Fruit fly (Drosophila melanogaster) whole organism, embryonic: Measurements from ENCODE around the gene Osbp.

Experiments used
- B-H1 ChIP-seq: fragments of 200-800 bp; sonication (Bioruptor generic); IDR thresholded peaks from 3 replicates; pipeline ENCODE4 v1.3.6; 2022; ENCODE audit warnings: missing biosample characterization, missing genetic modification characterization
- Bdp1 ChIP-seq: fragments of 200-800 bp; sonication (Bioruptor generic); optimal IDR thresholded peaks from 3 replicates; lab custom pipeline; 2016; ENCODE audit warnings: missing biosample characterization, missing genetic modification characterization
- Bteb2 ChIP-seq: fragments of 200-800 bp; sonication (Bioruptor generic); optimal IDR thresholded peaks from 2 replicates; lab custom pipeline; 2016; ENCODE audit warnings: missing biosample characterization, missing genetic modification characterization
- CG11456 ChIP-seq: fragments of 200-800 bp; sonication (Bioruptor generic); IDR thresholded peaks from 3 replicates; pipeline ENCODE4 v1.3.6; 2022; ENCODE audit warnings: missing biosample characterization, missing genetic modification characterization
- CG11695 ChIP-seq: fragments of 200-800 bp; sonication (Bioruptor generic); IDR thresholded peaks from 3 replicates; pipeline ENCODE4 v1.3.6; 2022; ENCODE audit warnings: missing biosample characterization, missing genetic modification characterization
- CG11723 ChIP-seq: fragments of 200-800 bp; sonication (Bioruptor generic); optimal IDR thresholded peaks from 2 replicates; lab custom pipeline; 2017; ENCODE audit warnings: missing biosample characterization, mild to moderate bottlenecking, missing genetic modification characterization
- CG1233 ChIP-seq: fragments of 200-800 bp; sonication (Bioruptor generic); optimal IDR thresholded peaks from 4 replicates; lab custom pipeline; 2018; ENCODE audit warnings: missing biosample characterization, mild to moderate bottlenecking, missing genetic modification characterization
- CG16813 ChIP-seq: fragments of 200-800 bp; sonication (Bioruptor generic); IDR thresholded peaks from 3 replicates; pipeline ENCODE4 v1.3.6; 2022; ENCODE audit warnings: missing biosample characterization, missing genetic modification characterization; ENCODE audit not compliant: partially characterized antibody
- CG4424 ChIP-seq: fragments of 200-800 bp; sonication (Bioruptor generic); optimal IDR thresholded peaks from 3 replicates; lab custom pipeline; 2016; ENCODE audit warnings: missing biosample characterization, missing genetic modification characterization
- CG5953 ChIP-seq: fragments of 200-800 bp; sonication (Bioruptor generic); IDR thresholded peaks from 2 replicates; pipeline ENCODE4 v1.3.6; 2022; ENCODE audit warnings: missing biosample characterization, missing genetic modification characterization
- CG6689 ChIP-seq: fragments of 200-800 bp; sonication (Bioruptor generic); IDR thresholded peaks from 2 replicates; pipeline ENCODE4 v1.3.6; 2022; ENCODE audit warnings: missing biosample characterization, missing genetic modification characterization
- CG6791 ChIP-seq: fragments of 200-800 bp; sonication (Bioruptor generic); IDR thresholded peaks from 3 replicates; pipeline ENCODE4 v1.3.6; 2022; ENCODE audit warnings: missing biosample characterization, missing genetic modification characterization; ENCODE audit not compliant: partially characterized antibody
- CG7271 ChIP-seq: fragments of 200-800 bp; sonication (Bioruptor generic); optimal IDR thresholded peaks from 2 replicates; lab custom pipeline; 2018; ENCODE audit warnings: missing biosample characterization, mild to moderate bottlenecking, missing genetic modification characterization, moderate library complexity
- CG9797 ChIP-seq: fragments of 200-800 bp; sonication (Bioruptor generic); optimal IDR thresholded peaks from 3 replicates; lab custom pipeline; 2018; ENCODE audit warnings: missing biosample characterization, mild to moderate bottlenecking, missing genetic modification characterization
- Drgx ChIP-seq: fragments of 200-800 bp; sonication (Bioruptor generic); IDR thresholded peaks from 2 replicates; pipeline ENCODE4 v1.3.6; 2022; ENCODE audit warnings: missing biosample characterization, missing genetic modification characterization
- Fer3 ChIP-seq: fragments of 200-800 bp; sonication (Bioruptor generic); optimal IDR thresholded peaks from 2 replicates; lab custom pipeline; 2018; ENCODE audit warnings: missing biosample characterization, mild to moderate bottlenecking, missing genetic modification characterization, moderate library complexity
- HLH3B ChIP-seq: fragments of 200-800 bp; sonication (Bioruptor generic); IDR thresholded peaks from 2 replicates; pipeline ENCODE4 v1.3.6; 2022; ENCODE audit warnings: missing biosample characterization, missing genetic modification characterization
- Lim3 ChIP-seq: fragments of 200-800 bp; sonication (Bioruptor generic); IDR thresholded peaks from 2 replicates; pipeline ENCODE4 v1.3.6; 2022; ENCODE audit warnings: missing biosample characterization, missing genetic modification characterization
- NFAT ChIP-seq: fragments of 200-800 bp; sonication (Bioruptor generic); IDR thresholded peaks from 2 replicates; pipeline ENCODE4 v1.3.6; 2022; ENCODE audit warnings: missing biosample characterization, missing genetic modification characterization
- Opbp ChIP-seq: fragments of 200-800 bp; sonication (Bioruptor generic); IDR thresholded peaks from 3 replicates; pipeline ENCODE4 v1.3.6; 2022; ENCODE audit warnings: missing biosample characterization, missing genetic modification characterization; ENCODE audit not compliant: partially characterized antibody
- Pdp1 ChIP-seq, 2 experiments: fragments of 200-800 bp; sonication (Bioruptor generic); optimal IDR thresholded peaks; 3 replicates each; lab custom pipeline; 2016; ENCODE audit warnings: missing biosample characterization in 2 of 2, missing genetic modification characterization in 2 of 2, mild to moderate bottlenecking in 1 of 2, moderate library complexity in 1 of 2
- Ptx1 ChIP-seq: fragments of 200-800 bp; sonication (Bioruptor generic); IDR thresholded peaks from 2 replicates; pipeline ENCODE4 v1.3.6; 2022; ENCODE audit warnings: missing biosample characterization, missing genetic modification characterization
- Scr ChIP-seq: fragments of 200-800 bp; sonication (Bioruptor generic); IDR thresholded peaks from 2 replicates; pipeline ENCODE4 v1.3.6; 2022; ENCODE audit warnings: missing biosample characterization, missing genetic modification characterization; ENCODE audit not compliant: partially characterized antibody
- Stat92E ChIP-seq, 3 experiments: fragments of >200 bp in 2 of 3; fragments of 200-800 bp in 1 of 3; sonication (Bioruptor generic) in 1 of 3; optimal IDR thresholded peaks; 2 replicates each; lab custom pipeline; 2017 to 2019; ENCODE audit warnings: missing biosample characterization in 3 of 3, missing genetic modification characterization in 3 of 3, mild to moderate bottlenecking in 1 of 3, moderate library complexity in 1 of 3
- amos ChIP-seq: fragments of 200-800 bp; sonication (Bioruptor generic); IDR thresholded peaks from 2 replicates; pipeline ENCODE4 v1.3.6; 2022; ENCODE audit warnings: missing biosample characterization, missing genetic modification characterization; ENCODE audit not compliant: partially characterized antibody
- aop ChIP-seq: fragments of 200-800 bp; sonication (Bioruptor generic); IDR thresholded peaks from 2 replicates; pipeline ENCODE4 v1.3.6; 2022; ENCODE audit warnings: missing biosample characterization, missing genetic modification characterization
- bbx ChIP-seq: fragments of 200-800 bp; sonication (Bioruptor generic); IDR thresholded peaks from 2 replicates; pipeline ENCODE4 v1.3.6; 2022; ENCODE audit warnings: missing biosample characterization, missing genetic modification characterization; ENCODE audit not compliant: partially characterized antibody
- chinmo ChIP-seq: fragments of 200-800 bp; sonication (Bioruptor generic); IDR thresholded peaks from 4 replicates; pipeline ENCODE4 v1.3.6; 2022; ENCODE audit warnings: missing biosample characterization, missing genetic modification characterization; ENCODE audit not compliant: partially characterized antibody
- chn ChIP-seq: fragments of 200-800 bp; sonication (Bioruptor generic); optimal IDR thresholded peaks from 2 replicates; lab custom pipeline; 2016; ENCODE audit warnings: missing biosample characterization, missing genetic modification characterization
- corto ChIP-seq: fragments of 200-800 bp; sonication (Bioruptor generic); optimal IDR thresholded peaks from 2 replicates; lab custom pipeline; 2016; ENCODE audit warnings: missing biosample characterization, mild to moderate bottlenecking, missing genetic modification characterization, moderate library complexity
- grn ChIP-seq: fragments of 200-800 bp; sonication (Bioruptor generic); optimal IDR thresholded peaks from 3 replicates; lab custom pipeline; 2017; ENCODE audit warnings: missing biosample characterization, missing genetic modification characterization
- h ChIP-seq: fragments of >200 bp; optimal IDR thresholded peaks from 2 replicates; lab custom pipeline; 2017
- oc ChIP-seq: fragments of 200-800 bp; sonication (Bioruptor generic); optimal IDR thresholded peaks from 2 replicates; lab custom pipeline; 2018; ENCODE audit warnings: missing biosample characterization, mild to moderate bottlenecking, missing genetic modification characterization, moderate library complexity
- prd ChIP-seq, 3 experiments: fragments of >200 bp in 2 of 3; fragments of 200-800 bp in 1 of 3; sonication (Bioruptor generic) in 1 of 3; optimal IDR thresholded peaks in 2 of 3; IDR thresholded peaks in 1 of 3; 2 replicates in 2 of 3; 3 replicates in 1 of 3; pipeline versions ENCODE4 v1.3.6 to Lab custom; 2017 to 2022; ENCODE audit warnings: missing biosample characterization in 1 of 3, missing genetic modification characterization in 1 of 3
- sens ChIP-seq: fragments of 200-800 bp; sonication (Bioruptor generic); peaks from one replicate; lab custom pipeline; 2016; ENCODE audit warnings: missing biosample characterization, missing genetic modification characterization
- sisA ChIP-seq: fragments of 200-800 bp; sonication (Bioruptor generic); IDR thresholded peaks from 2 replicates; pipeline ENCODE4 v1.3.6; 2022; ENCODE audit warnings: missing biosample characterization, missing genetic modification characterization
- slbo ChIP-seq: fragments of 200-800 bp; sonication (Bioruptor generic); IDR thresholded peaks from 2 replicates; pipeline ENCODE4 v1.3.6; 2022; ENCODE audit warnings: missing biosample characterization, missing genetic modification characterization
- slou ChIP-seq: fragments of 200-800 bp; sonication (Bioruptor generic); optimal IDR thresholded peaks from 3 replicates; lab custom pipeline; 2016; ENCODE audit warnings: missing biosample characterization, missing genetic modification characterization
- ttk ChIP-seq: fragments of 200-800 bp; sonication (Bioruptor generic); IDR thresholded peaks from 2 replicates; pipeline ENCODE4 v2.1.2; 2022; ENCODE audit warnings: missing biosample characterization, missing genetic modification characterization
- wek ChIP-seq: fragments of 200-800 bp; sonication (Bioruptor generic); optimal IDR thresholded peaks from 3 replicates; lab custom pipeline; 2018; ENCODE audit warnings: missing biosample characterization, mild to moderate bottlenecking, missing genetic modification characterization, moderate library complexity
- zen2 ChIP-seq: fragments of 200-800 bp; sonication (Bioruptor generic); IDR thresholded peaks from 3 replicates; pipeline ENCODE4 v1.3.6; 2022; ENCODE audit warnings: missing biosample characterization, missing genetic modification characterization; ENCODE audit not compliant: partially characterized antibody

Osbp gene

DNA sequence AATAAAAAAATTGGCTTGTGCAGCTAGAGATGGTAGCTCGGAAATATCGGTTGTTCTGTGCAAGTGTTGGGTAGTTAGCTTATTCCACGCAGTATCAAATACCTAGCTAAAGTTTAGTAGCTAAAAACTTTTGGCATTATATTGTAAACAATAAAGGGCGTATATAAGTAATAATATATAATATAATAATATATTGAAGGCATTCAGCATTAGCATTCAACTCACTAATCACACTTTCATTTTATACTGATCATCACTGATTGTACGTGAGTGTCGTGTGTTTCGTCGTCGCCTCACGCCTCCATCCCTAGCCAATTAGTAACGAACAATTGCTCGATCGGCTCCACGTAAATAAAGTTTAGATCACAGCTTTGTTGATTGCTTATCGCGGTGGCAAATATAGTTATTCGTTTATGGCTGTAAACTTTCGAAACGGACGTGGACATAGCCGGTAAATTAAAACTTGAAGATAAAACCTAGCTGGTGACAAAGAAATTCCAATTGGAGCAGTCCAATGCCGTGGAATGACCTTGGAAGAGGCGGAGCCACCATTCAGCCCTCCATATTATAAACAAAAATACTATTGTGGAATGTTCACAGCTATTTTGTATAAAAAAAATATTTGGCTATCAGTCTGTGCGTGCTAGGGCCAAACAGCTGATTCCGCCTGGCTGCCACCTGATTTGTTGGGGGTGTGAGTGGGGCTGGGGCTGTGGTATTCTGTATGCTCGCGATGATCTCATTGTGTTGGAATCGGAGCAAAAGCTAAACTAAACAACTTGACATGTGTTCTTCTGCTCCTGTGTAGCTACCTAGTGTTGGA is 20.0 kb downstream of the Osbp start, which contains the start of the genes PIG-S, sud1 and CG11168 (continued):
- TF ChIP-seq CG6689 (GFP tag; lab: Robert Waterston, UW) = 0 out of 2 replicates have a peak, but pooled peaks have one; percentile 24
- TF ChIP-seq CG5953 (GFP tag; lab: Robert Waterston, UW) = no peak
- peak; percentile 20; the same call in 1 of the 2 replicates for TF ChIP-seq ttk (GFP tag; lab: Robert Waterston, UW)
- no peak for TF ChIP-seq chn (GFP tag; lab: Kevin White, UChicago)
- TF ChIP-seq h = no peak
- TF ChIP-seq wek = no peak
- TF ChIP-seq oc (tag; lab: Kevin White, UChicago) = no peak
- peak; percentile 53 for TF ChIP-seq CG4424
- TF ChIP-seq HLH3B (GFP tag; lab: Robert Waterston, UW) = peak; percentile 49; the same call in 1 of the 2 replicates
- peak; percentile 72 for TF ChIP-seq CG11456
- no peak for TF ChIP-seq Fer3 (tag; lab: Kevin White, UChicago)
- peak; percentile 68 for TF ChIP-seq bbx
- TF ChIP-seq CG7271 (tag; lab: Kevin White, UChicago) = no peak
- no peak for TF ChIP-seq Bteb2 (GFP tag; lab: Kevin White, UChicago)
- TF ChIP-seq Stat92E (GFP tag; optimal IDR thresholded peaks at IDR 0.05; lab: Kevin White, UChicago) = no peak
- TF ChIP-seq CG9797 (GFP tag; lab: Kevin White, UChicago) = peak; percentile 20
- TF ChIP-seq Pdp1 (GFP tag; optimal IDR thresholded peaks at IDR 0.05; lab: Kevin White, UChicago) = no peak
- peak; percentile 85; the same call in 2 of the 4 replicates for TF ChIP-seq chinmo (GFP tag; lab: Robert Waterston, UW)

DNA sequence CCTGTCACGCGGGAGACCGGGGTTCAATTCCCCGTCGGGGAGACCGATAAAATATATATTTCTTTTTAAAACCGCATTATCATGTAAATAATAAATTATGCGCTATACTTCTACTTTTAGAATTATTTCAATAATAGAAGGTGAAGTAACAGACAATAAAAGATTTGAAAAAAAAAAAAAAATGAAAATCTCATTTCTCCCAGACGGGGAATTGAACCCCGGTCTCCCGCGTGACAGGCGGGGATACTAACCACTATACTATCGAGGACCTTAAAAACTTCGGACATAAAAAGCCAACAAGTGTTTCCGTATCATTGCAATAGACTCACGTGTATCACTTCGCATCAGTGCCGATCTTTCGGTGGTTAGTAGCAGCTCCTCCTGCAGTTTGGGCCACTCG is 23.2 kb downstream of the Osbp start:
- no peak for TF ChIP-seq grn (GFP tag; lab: Kevin White, UChicago)
- TF ChIP-seq Scr (GFP tag; lab: Robert Waterston, UW) = 0 out of 2 replicates have a peak, but pooled peaks have one; percentile 13
- TF ChIP-seq Bdp1 = peak; percentile 89
- TF ChIP-seq CG16813 (GFP tag; lab: Robert Waterston, UW) = peak; percentile 51; the same call in 2 of the 3 replicates
- no peak for TF ChIP-seq B-H1 (GFP tag; lab: Robert Waterston, UW)
- no peak for TF ChIP-seq CG1233
- TF ChIP-seq CG6791 (GFP tag; lab: Robert Waterston, UW) = peak; percentile 7; the same call in 1 of the 3 replicates
- TF ChIP-seq Opbp (GFP tag; lab: Robert Waterston, UW) = 0 out of 3 replicates have a peak, but pooled peaks have one; percentile 34
- no peak for TF ChIP-seq aop (GFP tag; lab: Robert Waterston, UW)
- TF ChIP-seq amos = peak; percentile 54; the same call in 1 of the 2 replicates
- TF ChIP-seq CG11723 = no peak
- TF ChIP-seq Lim3 (GFP tag; lab: Robert Waterston, UW) = no peak
- no peak for TF ChIP-seq NFAT (GFP tag; lab: Robert Waterston, UW)

DNA sequence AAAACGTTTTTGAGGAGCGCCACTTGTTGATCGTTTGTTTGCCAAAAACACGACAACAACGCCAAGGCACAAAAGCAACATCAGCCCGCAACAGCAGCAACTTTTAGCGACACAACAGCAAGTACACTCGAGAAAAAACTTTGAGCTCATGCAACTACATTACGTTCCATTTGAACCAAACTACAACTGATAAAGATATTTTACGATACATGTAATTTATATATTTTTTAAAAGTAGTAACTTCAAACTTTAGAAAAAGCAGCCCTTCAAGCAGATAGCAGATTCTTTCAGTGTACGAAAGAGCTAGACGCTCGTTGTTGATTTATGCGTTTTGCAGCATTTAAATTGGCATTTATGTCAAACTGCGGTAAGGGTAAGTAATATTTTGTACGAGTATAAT is 27.9 kb downstream of the Osbp start:
- TF ChIP-seq Drgx (GFP tag; lab: Robert Waterston, UW) (peak; percentile 81), CG11723 (no peak), Ptx1 (GFP tag; lab: Robert Waterston, UW) (0 out of 2 replicates have a peak, but pooled peaks have one; percentile 28), corto (no peak), sisA (peak; percentile 34; the same call in 1 of the 2 replicates), zen2 (GFP tag; lab: Robert Waterston, UW) (no peak), slbo (GFP tag; lab: Robert Waterston, UW) (0 out of 2 replicates have a peak, but pooled peaks have one; percentile 3), prd (optimal IDR thresholded peaks at IDR 0.05; lab: Kevin White, UChicago) (no peak), prd (GFP tag; IDR thresholded peaks at IDR 0.05; lab: Robert Waterston, UW) (peak; percentile 37; the same call in 1 of the 3 replicates), slou (GFP tag; lab: Kevin White, UChicago) (no peak), sens (GFP tag; lab: Kevin White, UChicago) (peak; percentile 17), CG11695 (no peak)
